Fruit fly (Drosophila melanogaster): Measurements from ENCODE around the gene sordd2.

dm6 chrX:15802880-15803650, 4.1 kb upstream of the sordd2 start:
- TF ChIP-seq Hr78 (GFP tag; optimal IDR thresholded peaks at IDR 0.05) (no peak), br (GFP tag; optimal IDR thresholded peaks at IDR 0.05) (no peak), Abd-B (GFP tag; optimal IDR thresholded peaks at IDR 0.05) (no peak), Hnf4 (GFP tag; optimal IDR thresholded peaks at IDR 0.05) (no peak), psq (GFP tag; optimal IDR thresholded peaks at IDR 0.05) (peak; percentile 10), pan (optimal IDR thresholded peaks at IDR 0.05) (no peak), sv (GFP tag; optimal IDR thresholded peaks at IDR 0.05) (no peak), dl (GFP tag; optimal IDR thresholded peaks at IDR 0.05; ENCODE audit: insufficient read depth in 1 of 2, partially characterized antibody in 2 of 2) (no peak), foxo (GFP tag; optimal IDR thresholded peaks at IDR 0.05) (peak in 1 of 2 experiments; percentile 35), Sp1 (GFP tag; optimal IDR thresholded peaks at IDR 0.05) (peak; percentile 48), tai (GFP tag; optimal IDR thresholded peaks at IDR 0.05) (no peak), brk (GFP tag; optimal IDR thresholded peaks at IDR 0.05) (no peak), h (GFP tag; optimal IDR thresholded peaks at IDR 0.05) (no peak)

Data from whole organism, wandering third instar larva.